Worm (Caenorhabditis elegans): ENCODE results near the gene T24C2.5.

Gene T24C2.5

ce11 chrX:14566047-14566446, 31.8 kb downstream of the T24C2.5 start:
- TF ChIP-seq nhr-232 (tag; optimal IDR thresholded peaks at IDR 0.05) = no peak
- no peak for TF ChIP-seq pax-1 (tag; optimal IDR thresholded peaks at IDR 0.05)
- no peak for TF ChIP-seq ceh-24 (tag; optimal IDR thresholded peaks at IDR 0.05)

ce11 chrX:14568258-14568763, 34.1 kb downstream of the T24C2.5 start:
- TF ChIP-seq elt-2 (tag; optimal IDR thresholded peaks at IDR 0.05) (peak; percentile 14), ztf-16 (tag; optimal IDR thresholded peaks at IDR 0.05) (no peak), dve-1 (tag; optimal IDR thresholded peaks at IDR 0.05) (peak; percentile 7), unc-55 (GFP tag; optimal IDR thresholded peaks at IDR 0.05) (no peak)

- TF ChIP-seq tbx-7 (tag; optimal IDR thresholded peaks at IDR 0.05) = no peak
- no peak for TF ChIP-seq sdc-2 (tag; optimal IDR thresholded peaks at IDR 0.05)
- no peak for TF ChIP-seq ceh-24 (tag; optimal IDR thresholded peaks at IDR 0.05)
- TF ChIP-seq lin-11 (tag; optimal IDR thresholded peaks at IDR 0.05) = no peak
- TF ChIP-seq lim-6 (tag; optimal IDR thresholded peaks at IDR 0.05) = no peak
- no peak for TF ChIP-seq Y22D7AL.16 (tag; optimal IDR thresholded peaks at IDR 0.05)
- peak; percentile 43 for TF ChIP-seq tbx-2 (tag; optimal IDR thresholded peaks at IDR 0.05)
- TF ChIP-seq gmeb-2 (tag; optimal IDR thresholded peaks at IDR 0.05) = no peak
- TF ChIP-seq npax-4 (tag; optimal IDR thresholded peaks at IDR 0.05) = no peak
- no peak for TF ChIP-seq ztf-16 (tag; optimal IDR thresholded peaks at IDR 0.05)
- TF ChIP-seq ceh-30 (tag; optimal IDR thresholded peaks at IDR 0.05) = no peak
- peak; percentile 65 for TF ChIP-seq pha-2 (tag; optimal IDR thresholded peaks at IDR 0.05)
- peak; percentile 70 for TF ChIP-seq ceh-22 (tag; optimal IDR thresholded peaks at IDR 0.05)
Observed at ce11 chrX:14571277-14571676, 37.1 kb downstream of the T24C2.5 start.

ce11 chrX:14572419-14572818, 38.2 kb downstream of the T24C2.5 start, which contains the start of gene lron-1:
TSS of gene lron-1 (plus strand) at chrX:14572719.
- TF ChIP-seq unc-86 (tag; optimal IDR thresholded peaks at IDR 0.05) = no peak
- no peak for TF ChIP-seq C08G9.2 (tag; optimal IDR thresholded peaks at IDR 0.05)
- TF ChIP-seq fkh-10 (GFP tag; optimal IDR thresholded peaks at IDR 0.05) = no peak
- TF ChIP-seq ttx-3 (tag; optimal IDR thresholded peaks at IDR 0.05) = no peak
- no peak for TF ChIP-seq madf-2 (tag; optimal IDR thresholded peaks at IDR 0.05)
- no peak for TF ChIP-seq ceh-48 (tag; optimal IDR thresholded peaks at IDR 0.05)
- no peak for TF ChIP-seq ceh-6 (GFP tag; optimal IDR thresholded peaks at IDR 0.05)
- no peak for TF ChIP-seq gmeb-2 (tag; optimal IDR thresholded peaks at IDR 0.05)
- TF ChIP-seq ceh-45 (GFP tag; IDR thresholded peaks at IDR 0.05) = no peak
- TF ChIP-seq tbx-7 (tag; optimal IDR thresholded peaks at IDR 0.05) = no peak

ce11 chrX:14575920-14576319, 41.7 kb downstream of the T24C2.5 start:
- TF ChIP-seq madf-2 (tag; optimal IDR thresholded peaks at IDR 0.05) (no peak), pha-4 (tag; optimal IDR thresholded peaks at IDR 0.05) (no peak), che-1 (tag; optimal IDR thresholded peaks at IDR 0.05) (no peak), odd-2 (tag; optimal IDR thresholded peaks at IDR 0.05) (no peak), ceh-19 (GFP tag; optimal IDR thresholded peaks at IDR 0.05) (no peak), fkh-10 (GFP tag; optimal IDR thresholded peaks at IDR 0.05) (no peak), unc-55 (GFP tag; optimal IDR thresholded peaks at IDR 0.05) (peak; percentile 68)

ce11 chrX:14577579-14578127, 43.4 kb downstream of the T24C2.5 start, which contains the start of gene let-4:
TSS of gene let-4 (plus strand) at chrX:14577935.
- TF ChIP-seq nfya-1 (tag; optimal IDR thresholded peaks at IDR 0.05) (peak; percentile 23), hlh-6 (tag; optimal IDR thresholded peaks at IDR 0.05) (no peak)
